Fruit fly (Drosophila melanogaster) whole organism, embryonic: Measurements from ENCODE around the gene LManV.

Source experiments
- Asciz ChIP-seq: fragments of 200-800 bp; sonication (Bioruptor generic); optimal IDR thresholded peaks from 2 replicates; lab custom pipeline; 2017; ENCODE audit warnings: missing biosample characterization, mild to moderate bottlenecking, missing genetic modification characterization, missing genetic modification reagents
- CG12299 ChIP-seq: fragments of 200-800 bp; sonication (Bioruptor generic); optimal IDR thresholded peaks from 2 replicates; lab custom pipeline; 2018; ENCODE audit warnings: missing biosample characterization, mild to moderate bottlenecking, missing genetic modification characterization
- CG18011 ChIP-seq: fragments of 200-800 bp; sonication (Bioruptor generic); optimal IDR thresholded peaks from 2 replicates; lab custom pipeline; 2017; ENCODE audit warnings: missing biosample characterization, missing genetic modification characterization, mild to moderate bottlenecking, moderate library complexity, missing genotype
- CG2129 ChIP-seq: fragments of 200-800 bp; sonication (Bioruptor generic); IDR thresholded peaks from 2 replicates; pipeline ENCODE4 v1.3.6; 2022; ENCODE audit warnings: missing biosample characterization, missing genetic modification characterization; ENCODE audit not compliant: partially characterized antibody
- Max ChIP-seq: fragments of 200-800 bp; sonication (Bioruptor generic); optimal IDR thresholded peaks from 2 replicates; lab custom pipeline; 2016; ENCODE audit warnings: missing biosample characterization, mild to moderate bottlenecking, missing genetic modification characterization
- ap ChIP-seq: fragments of 200-800 bp; sonication (Bioruptor generic); IDR thresholded peaks from 2 replicates; pipeline ENCODE4 v1.3.6; 2022; ENCODE audit warnings: missing biosample characterization, missing genetic modification characterization
- cas ChIP-seq: fragments of 200-800 bp; sonication (Bioruptor generic); IDR thresholded peaks from 2 replicates; pipeline ENCODE4 v1.3.6; 2022; ENCODE audit warnings: missing biosample characterization, missing genetic modification characterization

dm6 chr2L:8781152-8781551 lies 5.1 kb upstream of the LManV start, which contains the start of gene LManVI:
- TF ChIP-seq CG12299 (tag; lab: Kevin White, UChicago) = no peak
- no peak for TF ChIP-seq CG2129 (GFP tag; lab: Robert Waterston, UW)
- TF ChIP-seq ap (GFP tag; lab: Robert Waterston, UW) = no peak
- no peak for TF ChIP-seq cas
- no peak for TF ChIP-seq CG18011
- no peak for TF ChIP-seq Max (GFP tag; lab: Kevin White, UChicago)
- TF ChIP-seq Asciz (GFP tag; lab: Kevin White, UChicago) = no peak
